Worm (Caenorhabditis elegans) whole organism, early embryonic: ENCODE results near the gene F12F6.7.

Experiments used
- B0310.2 ChIP-seq: sonication (generic microtip); optimal IDR thresholded peaks from 2 replicates; lab custom pipeline; 2016; ENCODE audit warnings: mild to moderate bottlenecking, missing genetic modification characterization, missing compliant biosample characterization
- F13C5.2 ChIP-seq: sonication (generic microtip); optimal IDR thresholded peaks from 2 replicates; lab custom pipeline; 2017; ENCODE audit warnings: mild to moderate bottlenecking, missing genetic modification characterization, inconsistent platforms, missing compliant biosample characterization
- aly-1 ChIP-seq: sonication (generic microtip); optimal IDR thresholded peaks from 2 replicates; lab custom pipeline; 2016; ENCODE audit warnings: missing genetic modification characterization, missing compliant biosample characterization
- ama-1 ChIP-seq: fragments of 150-350 bp; optimal IDR thresholded peaks from 2 replicates; lab custom pipeline; 2014
- ceh-13 ChIP-seq: fragments of 200-800 bp; sonication (Bioruptor generic); optimal IDR thresholded peaks from 2 replicates; lab custom pipeline; 2018; ENCODE audit warnings: mild to moderate bottlenecking, missing genetic modification characterization, missing compliant biosample characterization
- ceh-36 ChIP-seq: sonication (generic microtip); optimal IDR thresholded peaks from 2 replicates; lab custom pipeline; 2016; ENCODE audit warnings: missing genetic modification characterization, inconsistent platforms, missing compliant biosample characterization
- ets-7 ChIP-seq: sonication (generic microtip); optimal IDR thresholded peaks from 2 replicates; lab custom pipeline; 2016; ENCODE audit warnings: missing genotype, missing genetic modification characterization, missing compliant biosample characterization
- flt-1 ChIP-seq: fragments of 200-800 bp; sonication (Bioruptor generic); IDR thresholded peaks from 2 replicates; pipeline ENCODE4 v1.3.6; 2022; ENCODE audit warnings: missing genetic modification characterization, missing compliant biosample characterization
- hmbx-1 ChIP-seq: sonication (generic microtip); optimal IDR thresholded peaks from 2 replicates; lab custom pipeline; 2016; ENCODE audit warnings: mild to moderate bottlenecking, missing genetic modification characterization, missing compliant biosample characterization
- hmg-4 ChIP-seq: fragments of 200-800 bp; sonication (Bioruptor generic); optimal IDR thresholded peaks from 2 replicates; lab custom pipeline; 2018; ENCODE audit warnings: mild to moderate bottlenecking, missing genetic modification characterization, missing compliant biosample characterization
- hnd-1 ChIP-seq: sonication (generic microtip); optimal IDR thresholded peaks from 2 replicates; lab custom pipeline; 2016; ENCODE audit warnings: missing genetic modification characterization, missing compliant biosample characterization
- pes-1 ChIP-seq: fragments of 200-800 bp; sonication (Bioruptor generic); IDR thresholded peaks from 2 replicates; pipeline ENCODE4 v1.3.6; 2022; ENCODE audit warnings: missing genetic modification reagents, missing genetic modification characterization, missing compliant biosample characterization
- scrt-1 ChIP-seq: fragments of 200-800 bp; sonication (Bioruptor generic); IDR thresholded peaks from 2 replicates; pipeline ENCODE4 v1.3.6; 2022; ENCODE audit warnings: missing genetic modification characterization, missing compliant biosample characterization
- sea-1 ChIP-seq: fragments of 200-800 bp; sonication (Bioruptor generic); conservative IDR thresholded peaks from 2 replicates; pipeline ENCODE4 v1.3.6; 2022; ENCODE audit warnings: missing genetic modification characterization, missing compliant biosample characterization
- tbx-11 ChIP-seq: fragments of 200-800 bp; sonication (Bioruptor generic); IDR thresholded peaks from 2 replicates; pipeline ENCODE4 v1.3.6; 2022; ENCODE audit warnings: missing genetic modification characterization, missing compliant biosample characterization
- tbx-37 ChIP-seq: fragments of 200-800 bp; sonication (Bioruptor generic); conservative IDR thresholded peaks from 2 replicates; pipeline ENCODE4 v1.3.6; 2022; ENCODE audit warnings: missing genetic modification reagents, missing genetic modification characterization, missing compliant biosample characterization
- tra-4 ChIP-seq: sonication (generic microtip); optimal IDR thresholded peaks from 2 replicates; lab custom pipeline; 2017; ENCODE audit warnings: missing genetic modification characterization, missing compliant biosample characterization

F12F6.7 gene

ce11 chrIV:11569795-11570194 lies 8.2 kb upstream of the F12F6.7 start:
- TF ChIP-seq hmg-4 = no peak
- no peak for TF ChIP-seq ceh-36 (tag; lab: Kevin White, UChicago)
- TF ChIP-seq ets-7 (tag; lab: Kevin White, UChicago) = no peak
- no peak for TF ChIP-seq flt-1
- no peak for TF ChIP-seq hmbx-1 (tag; lab: Kevin White, UChicago)
- no peak for TF ChIP-seq ceh-13 (GFP tag; lab: Kevin White, UChicago)
- TF ChIP-seq sea-1 (GFP tag; lab: Robert Waterston, UW) = no peak
- TF ChIP-seq tbx-37 = no peak
- TF ChIP-seq scrt-1 (GFP tag; lab: Robert Waterston, UW) = no peak
- no peak for TF ChIP-seq pes-1 (GFP tag; lab: Robert Waterston, UW)
- TF ChIP-seq ama-1 (lab: Kevin White, UChicago) = no peak
- no peak for TF ChIP-seq F13C5.2 (tag; lab: Kevin White, UChicago)
- TF ChIP-seq hnd-1 (tag; lab: Kevin White, UChicago) = no peak
- no peak for TF ChIP-seq tra-4 (tag; lab: Kevin White, UChicago)
- no peak for TF ChIP-seq B0310.2 (tag; lab: Kevin White, UChicago)
- TF ChIP-seq aly-1 (tag; lab: Kevin White, UChicago) = no peak
- no peak for TF ChIP-seq tbx-11 (GFP tag; lab: Robert Waterston, UW)

- TF ChIP-seq tra-4 (tag; lab: Kevin White, UChicago) (no peak), ceh-13 (GFP tag; lab: Kevin White, UChicago) (no peak), aly-1 (tag; lab: Kevin White, UChicago) (no peak)
Observed at ce11 chrIV:11568249-11568940, 6.8 kb upstream of the F12F6.7 start.

ce11 chrIV:11566146-11566545 lies 4.5 kb upstream of the F12F6.7 start, which contains the start of gene sec-24.1:
sec-24.1 (minus strand) TSS chrIV:11566194.
- TF ChIP-seq ets-7 (tag; lab: Kevin White, UChicago) = no peak
- TF ChIP-seq pes-1 (GFP tag; lab: Robert Waterston, UW) = 0 out of 2 replicates have a peak, but pooled peaks have one; percentile 44
- no peak for TF ChIP-seq aly-1 (tag; lab: Kevin White, UChicago)
- TF ChIP-seq flt-1 = no peak
- TF ChIP-seq tbx-37 = no peak
- TF ChIP-seq F13C5.2 (tag; lab: Kevin White, UChicago) = peak; percentile 47

ce11 chrIV:11565022-11565421 lies 3.4 kb upstream of the F12F6.7 start:
- peak; percentile 33 for TF ChIP-seq aly-1 (tag; lab: Kevin White, UChicago)
- no peak for TF ChIP-seq flt-1

ce11 chrIV:11563090-11563489 lies 1.5 kb upstream of the F12F6.7 start:
- TF ChIP-seq sea-1 (GFP tag; lab: Robert Waterston, UW) (no peak), hnd-1 (tag; lab: Kevin White, UChicago) (no peak), hmg-4 (no peak), scrt-1 (GFP tag; lab: Robert Waterston, UW) (no peak), F13C5.2 (tag; lab: Kevin White, UChicago) (no peak), tbx-11 (GFP tag; lab: Robert Waterston, UW) (no peak), flt-1 (no peak), ceh-13 (GFP tag; lab: Kevin White, UChicago) (no peak), ets-7 (tag; lab: Kevin White, UChicago) (no peak), pes-1 (GFP tag; lab: Robert Waterston, UW) (no peak), ama-1 (lab: Kevin White, UChicago) (no peak)

ce11 chrIV:11551813-11552212 lies 9.8 kb downstream of the F12F6.7 start, which contains the start of gene col-128:
col-128 (minus strand) TSS chrIV:11551960.
- TF ChIP-seq hnd-1 (tag; lab: Kevin White, UChicago) = no peak
- TF ChIP-seq F13C5.2 (tag; lab: Kevin White, UChicago) = no peak
- no peak for TF ChIP-seq ama-1 (lab: Kevin White, UChicago)

ce11 chrIV:11549694-11550093 lies 11.9 kb downstream of the F12F6.7 start:
- no peak for TF ChIP-seq ama-1 (lab: Kevin White, UChicago)
- TF ChIP-seq flt-1 = peak; percentile 86
- no peak for TF ChIP-seq ceh-36 (tag; lab: Kevin White, UChicago)
- peak; percentile 89 for TF ChIP-seq ceh-13 (GFP tag; lab: Kevin White, UChicago)
- peak; percentile 80 for TF ChIP-seq tbx-37
- peak; percentile 91 for TF ChIP-seq aly-1 (tag; lab: Kevin White, UChicago)
- TF ChIP-seq pes-1 (GFP tag; lab: Robert Waterston, UW) = peak; percentile 91
- peak; percentile 92 for TF ChIP-seq hmg-4
- TF ChIP-seq hnd-1 (tag; lab: Kevin White, UChicago) = peak; percentile 79
- TF ChIP-seq tbx-11 (GFP tag; lab: Robert Waterston, UW) = peak; percentile 87
- TF ChIP-seq B0310.2 (tag; lab: Kevin White, UChicago) = peak; percentile 87
- TF ChIP-seq scrt-1 (GFP tag; lab: Robert Waterston, UW) = peak; percentile 94
- TF ChIP-seq tra-4 (tag; lab: Kevin White, UChicago) = peak; percentile 63
- peak; percentile 55 for TF ChIP-seq hmbx-1 (tag; lab: Kevin White, UChicago)
- TF ChIP-seq ets-7 (tag; lab: Kevin White, UChicago) = peak; percentile 65
- TF ChIP-seq F13C5.2 (tag; lab: Kevin White, UChicago) = peak; percentile 89
- peak; percentile 86 for TF ChIP-seq sea-1 (GFP tag; lab: Robert Waterston, UW)

- TF ChIP-seq tra-4 (tag; lab: Kevin White, UChicago) (no peak), scrt-1 (GFP tag; lab: Robert Waterston, UW) (no peak), hmg-4 (no peak), ama-1 (lab: Kevin White, UChicago) (no peak), aly-1 (tag; lab: Kevin White, UChicago) (no peak), ceh-36 (tag; lab: Kevin White, UChicago) (no peak), B0310.2 (tag; lab: Kevin White, UChicago) (no peak), sea-1 (GFP tag; lab: Robert Waterston, UW) (no peak), tbx-11 (GFP tag; lab: Robert Waterston, UW) (no peak)
Observed at ce11 chrIV:11548671-11549070, 13.0 kb downstream of the F12F6.7 start, which contains the start of gene M04B2.7. M04B2.7 (minus strand) TSS chrIV:11548771.
